Worm (Caenorhabditis elegans) whole organism, mixed stage, embryonic: ENCODE data around the gene T23F2.4.

Experiments used
- M03D4.4 ChIP-seq: sonication (generic microtip); optimal IDR thresholded peaks from 2 replicates; lab custom pipeline; 2017; ENCODE audit warnings: mild to moderate bottlenecking, missing genetic modification characterization, missing compliant biosample characterization
- bed-3 ChIP-seq: fragments of 200-800 bp; sonication (Bioruptor generic); optimal IDR thresholded peaks from 3 replicates; lab custom pipeline; 2018; ENCODE audit warnings: mild to moderate bottlenecking, missing genetic modification characterization, moderate library complexity, missing compliant biosample characterization
- blmp-1 ChIP-seq: fragments of 150-350 bp; optimal IDR thresholded peaks from 2 replicates; lab custom pipeline; 2014; ENCODE audit warnings: missing biosample characterization, missing genetic modification characterization
- ceh-39 ChIP-seq: fragments of 150-350 bp; optimal IDR thresholded peaks from 2 replicates; lab custom pipeline; 2014; ENCODE audit warnings: missing biosample characterization, missing genetic modification characterization
- ceh-43 ChIP-seq: fragments of 200-800 bp; sonication (Bioruptor generic); optimal IDR thresholded peaks from 2 replicates; lab custom pipeline; 2018; ENCODE audit warnings: mild to moderate bottlenecking, missing genetic modification characterization, moderate library complexity, missing compliant biosample characterization
- ceh-83 ChIP-seq: fragments of 200-800 bp; sonication (Bioruptor generic); optimal IDR thresholded peaks from 2 replicates; lab custom pipeline; 2018; ENCODE audit warnings: mild to moderate bottlenecking, missing genetic modification characterization, missing compliant biosample characterization
- ces-1 ChIP-seq: fragments of 150-350 bp; optimal IDR thresholded peaks from 2 replicates; lab custom pipeline; 2014; ENCODE audit warnings: missing biosample characterization, missing genetic modification reagents, missing genetic modification characterization
- cnd-1 ChIP-seq: fragments of 200-800 bp; sonication (Bioruptor generic); optimal IDR thresholded peaks from 2 replicates; lab custom pipeline; 2018; ENCODE audit warnings: mild to moderate bottlenecking, missing genetic modification characterization, missing compliant biosample characterization
- drap-1 ChIP-seq: fragments of 200-800 bp; sonication (Bioruptor generic); optimal IDR thresholded peaks from 3 replicates; lab custom pipeline; 2018; ENCODE audit warnings: mild to moderate bottlenecking, missing genetic modification characterization, missing compliant biosample characterization
- elt-3 ChIP-seq: fragments of 150-350 bp; optimal IDR thresholded peaks from 2 replicates; lab custom pipeline; 2014; ENCODE audit warnings: missing biosample characterization, missing genetic modification characterization
- flh-1 ChIP-seq: fragments of 200-800 bp; sonication (Bioruptor generic); optimal IDR thresholded peaks from 2 replicates; lab custom pipeline; 2018; ENCODE audit warnings: mild to moderate bottlenecking, missing genetic modification characterization, moderate library complexity, missing compliant biosample characterization
- ham-2 ChIP-seq: fragments of 200-800 bp; sonication (Bioruptor generic); optimal IDR thresholded peaks from 2 replicates; lab custom pipeline; 2018; ENCODE audit warnings: mild to moderate bottlenecking, missing genetic modification characterization, missing compliant biosample characterization
- hlh-1 ChIP-seq: fragments of 150-350 bp; optimal IDR thresholded peaks from 2 replicates; lab custom pipeline; 2014; ENCODE audit warnings: missing biosample characterization, missing genetic modification reagents, missing genetic modification characterization
- lin-13 ChIP-seq: fragments of 150-350 bp; optimal IDR thresholded peaks from 2 replicates; lab custom pipeline; 2014; ENCODE audit warnings: missing biosample characterization, missing genetic modification characterization
- lsy-2 ChIP-seq: fragments of 150-350 bp; optimal IDR thresholded peaks from 2 replicates; lab custom pipeline; 2014; ENCODE audit warnings: missing biosample characterization, missing genetic modification characterization
- mab-5 ChIP-seq: fragments of 150-350 bp; optimal IDR thresholded peaks from 2 replicates; lab custom pipeline; 2014; ENCODE audit warnings: missing biosample characterization, missing genetic modification characterization
- mep-1 ChIP-seq: fragments of 150-350 bp; optimal IDR thresholded peaks from 2 replicates; lab custom pipeline; 2017; ENCODE audit warnings: missing biosample characterization, missing genetic modification reagents, missing genetic modification characterization, inconsistent platforms
- mls-2 ChIP-seq: sonication (generic microtip); optimal IDR thresholded peaks from 2 replicates; lab custom pipeline; 2016; ENCODE audit warnings: mild to moderate bottlenecking, missing genetic modification characterization, moderate library complexity, missing compliant biosample characterization
- nhr-237 ChIP-seq: fragments of 150-350 bp; optimal IDR thresholded peaks from 2 replicates; lab custom pipeline; 2014; ENCODE audit warnings: missing biosample characterization, missing genetic modification characterization
- nhr-28 ChIP-seq: fragments of 150-350 bp; optimal IDR thresholded peaks from 2 replicates; lab custom pipeline; 2014; ENCODE audit warnings: missing biosample characterization, missing genetic modification characterization
- nhr-76 ChIP-seq: sonication (generic microtip); optimal IDR thresholded peaks from 2 replicates; lab custom pipeline; 2017; ENCODE audit warnings: missing biosample characterization, missing genetic modification characterization
- pha-4 ChIP-seq: fragments of 150-350 bp; optimal IDR thresholded peaks from 2 replicates; lab custom pipeline; 2018; ENCODE audit warnings: missing biosample characterization, missing genetic modification reagents, missing genetic modification characterization
- sem-2 ChIP-seq: fragments of 200-800 bp; sonication (Bioruptor generic); optimal IDR thresholded peaks from 2 replicates; lab custom pipeline; 2018; ENCODE audit warnings: mild to moderate bottlenecking, missing genetic modification characterization, missing compliant biosample characterization
- snpc-4 ChIP-seq: fragments of 150-350 bp; optimal IDR thresholded peaks from 2 replicates; lab custom pipeline; 2014; ENCODE audit warnings: missing biosample characterization, missing genetic modification characterization
- sptf-1 ChIP-seq: sonication (generic microtip); optimal IDR thresholded peaks from 2 replicates; lab custom pipeline; 2017; ENCODE audit warnings: mild to moderate bottlenecking, missing genetic modification characterization, moderate library complexity, missing compliant biosample characterization
- tbx-8 ChIP-seq: fragments of 200-800 bp; sonication (Bioruptor generic); optimal IDR thresholded peaks from 2 replicates; lab custom pipeline; 2018; ENCODE audit warnings: mild to moderate bottlenecking, missing genetic modification characterization, moderate library complexity, missing compliant biosample characterization
- unc-120 ChIP-seq: sonication (generic microtip); optimal IDR thresholded peaks from 2 replicates; lab custom pipeline; 2017; ENCODE audit warnings: missing genetic modification characterization, missing compliant biosample characterization; ENCODE audit not compliant: poor library complexity, severe bottlenecking
- unc-39 ChIP-seq: fragments of 150-350 bp; optimal IDR thresholded peaks from 2 replicates; lab custom pipeline; 2014; ENCODE audit warnings: missing biosample characterization, missing genetic modification characterization
- unc-62 ChIP-seq: fragments of 150-350 bp; optimal IDR thresholded peaks from 2 replicates; lab custom pipeline; 2014; ENCODE audit warnings: missing biosample characterization, missing genetic modification reagents, missing genetic modification characterization

Gene T23F2.4

DNA sequence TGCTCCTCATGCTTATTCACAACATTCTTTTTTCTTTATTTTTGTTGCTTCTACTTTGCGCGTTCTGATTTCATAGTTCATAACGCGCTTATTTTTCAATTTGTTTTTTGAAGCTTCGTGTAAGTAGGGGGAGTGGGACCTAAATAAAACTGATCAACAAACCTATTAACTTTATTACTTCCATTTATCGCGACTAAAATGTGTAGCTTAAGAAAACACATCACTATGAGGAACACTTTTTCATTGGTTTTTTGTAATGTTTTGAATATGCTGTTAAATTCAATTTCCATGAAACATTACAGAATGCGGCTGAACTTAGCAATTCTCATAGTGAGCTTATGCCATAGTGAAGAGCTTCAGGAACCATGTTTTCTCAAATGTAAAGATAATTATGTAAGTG, 28.8 kb upstream of the T23F2.4 start, which contains the start of gene C54G7.1:
TSS of gene C54G7.1 (plus strand) at position 301 of the 400 bp plus-strand sequence.
- TF ChIP-seq nhr-76 (tag; lab: Kevin White, UChicago) (no peak), hlh-1 (tag; lab: Kevin White, UChicago) (no peak), pha-4 (tag; lab: Kevin White, UChicago) (no peak), mab-5 (tag; lab: Kevin White, UChicago) (no peak), elt-3 (tag; lab: Kevin White, UChicago) (no peak), drap-1 (GFP tag; lab: Kevin White, UChicago) (no peak), nhr-237 (no peak), mep-1 (tag; lab: Kevin White, UChicago) (no peak), ham-2 (GFP tag; lab: Kevin White, UChicago) (no peak), flh-1 (GFP tag; lab: Kevin White, UChicago) (no peak), ceh-83 (GFP tag; lab: Kevin White, UChicago) (no peak), lsy-2 (tag; lab: Kevin White, UChicago) (no peak), ceh-43 (no peak), blmp-1 (tag; lab: Kevin White, UChicago) (no peak), unc-39 (tag; lab: Kevin White, UChicago) (no peak), ceh-39 (tag; lab: Kevin White, UChicago) (no peak), unc-120 (tag; lab: Kevin White, UChicago) (no peak)

DNA sequence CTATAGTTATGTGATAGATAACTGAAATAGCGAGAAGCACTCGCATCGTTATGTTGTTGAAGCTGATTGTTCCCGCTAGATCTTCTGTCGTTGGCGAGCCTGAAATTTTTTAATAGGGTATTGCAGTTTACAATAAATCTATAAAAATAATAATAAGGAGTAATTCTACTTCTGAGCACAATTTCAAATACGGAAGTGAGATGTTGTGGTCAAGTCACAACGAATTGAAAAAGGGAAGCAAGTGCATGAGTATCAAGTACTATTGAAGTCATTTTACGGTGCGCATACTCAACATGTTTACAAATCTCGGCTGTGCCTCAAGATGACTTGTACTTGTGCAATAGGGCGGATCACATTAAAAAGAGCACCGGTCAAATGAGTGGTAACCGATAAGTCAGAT, 23.5 kb upstream of the T23F2.4 start, which contains the start of gene lgx-1:
TSS of gene lgx-1 (minus strand) at position 101 of the 400 bp plus-strand sequence.
- no peak for TF ChIP-seq ceh-83 (GFP tag; lab: Kevin White, UChicago)
- TF ChIP-seq ces-1 (GFP tag; lab: Kevin White, UChicago) = no peak
- TF ChIP-seq flh-1 (GFP tag; lab: Kevin White, UChicago) = no peak
- TF ChIP-seq snpc-4 (tag; lab: Kevin White, UChicago) = no peak
- no peak for TF ChIP-seq cnd-1
- TF ChIP-seq bed-3 (GFP tag; lab: Kevin White, UChicago) = no peak
- no peak for TF ChIP-seq sptf-1 (tag; lab: Kevin White, UChicago)
- TF ChIP-seq unc-62 (GFP tag; lab: Kevin White, UChicago) = no peak
- no peak for TF ChIP-seq ceh-39 (tag; lab: Kevin White, UChicago)

DNA sequence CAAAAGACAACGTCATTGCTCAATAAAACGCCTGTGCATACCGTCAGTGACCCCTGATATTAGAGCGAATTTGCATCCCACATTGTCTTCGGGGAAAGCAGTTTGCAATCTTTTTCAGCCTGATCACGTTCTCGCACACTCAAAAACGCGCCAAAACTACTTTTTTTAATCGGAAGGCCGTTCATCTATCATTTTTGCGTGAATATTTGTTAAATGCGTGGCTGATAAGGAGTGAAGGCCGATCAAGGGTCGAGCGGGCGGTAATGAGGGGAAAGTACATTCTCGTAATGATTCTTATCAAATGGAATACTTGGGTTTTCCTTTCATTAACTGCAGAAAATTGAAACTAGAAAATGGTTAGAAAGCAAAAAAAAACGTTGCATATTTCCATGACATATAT, 9.4 kb upstream of the T23F2.4 start:
- TF ChIP-seq sptf-1 (tag; lab: Kevin White, UChicago) (no peak), ceh-39 (tag; lab: Kevin White, UChicago) (no peak), tbx-8 (GFP tag; lab: Kevin White, UChicago) (no peak), unc-120 (tag; lab: Kevin White, UChicago) (no peak), unc-39 (tag; lab: Kevin White, UChicago) (no peak), M03D4.4 (tag; lab: Kevin White, UChicago) (no peak), blmp-1 (tag; lab: Kevin White, UChicago) (no peak), hlh-1 (tag; lab: Kevin White, UChicago) (no peak), lin-13 (tag; lab: Kevin White, UChicago) (no peak), mab-5 (tag; lab: Kevin White, UChicago) (no peak)
- TF ChIP-seq, all 35 proteins: peak for 0

DNA sequence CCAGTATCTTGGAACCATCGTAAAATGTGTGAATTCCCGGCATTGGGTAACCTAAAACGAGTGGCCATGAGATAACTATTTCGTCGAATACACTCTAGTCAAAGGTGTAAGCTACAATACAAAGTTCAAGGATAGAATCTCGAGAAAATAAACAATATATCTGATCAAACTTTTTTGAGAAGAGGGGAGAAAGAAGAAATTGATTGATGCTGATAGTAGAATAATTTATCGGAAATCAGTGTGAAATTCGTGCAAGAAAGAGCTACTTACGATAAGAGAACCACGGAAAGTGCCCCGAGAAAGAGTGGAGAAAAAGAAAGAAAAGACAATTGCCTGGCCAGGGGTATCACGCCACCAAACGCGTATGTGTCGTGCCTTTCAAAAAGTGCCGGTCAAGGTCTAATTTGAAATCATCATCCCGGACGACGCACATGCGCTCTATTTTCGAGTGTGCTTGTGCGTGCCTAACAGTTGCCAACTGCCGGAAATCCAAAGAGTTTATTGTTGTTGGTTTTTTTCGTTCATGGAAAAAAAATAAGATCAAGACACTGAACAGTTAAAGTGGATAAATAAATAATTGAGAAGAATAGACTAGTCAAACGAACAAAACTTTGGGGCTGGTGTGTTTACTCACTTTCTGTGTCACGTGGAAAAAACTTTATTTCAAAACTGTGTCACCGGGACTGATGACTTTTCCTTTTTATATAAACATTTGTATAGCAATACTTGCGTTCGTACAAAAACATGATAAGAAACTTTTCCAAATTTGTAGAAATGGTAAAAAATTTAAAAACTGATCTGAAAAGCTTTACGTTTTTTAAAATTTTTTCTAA, 8.1 kb upstream of the T23F2.4 start, which contains the start of gene mboa-3:
TSS of gene mboa-3 (minus strand) at position 51 of the 833 bp plus-strand sequence.
- TF ChIP-seq mls-2 (tag; lab: Kevin White, UChicago) (no peak), nhr-28 (tag; lab: Kevin White, UChicago) (no peak), cnd-1 (no peak), sem-2 (no peak), unc-39 (tag; lab: Kevin White, UChicago) (no peak), mab-5 (tag; lab: Kevin White, UChicago) (no peak), lsy-2 (tag; lab: Kevin White, UChicago) (no peak), nhr-76 (tag; lab: Kevin White, UChicago) (no peak), mep-1 (tag; lab: Kevin White, UChicago) (no peak), flh-1 (GFP tag; lab: Kevin White, UChicago) (no peak)
